Fruit fly (Drosophila melanogaster) whole organism, adult: Measurements from ENCODE around the gene MED14.

Experiments
- CG11617 ChIP-seq: fragments of 200-800 bp; sonication (Bioruptor generic); optimal IDR thresholded peaks from 2 replicates; lab custom pipeline; 2017; ENCODE audit warnings: mild to moderate bottlenecking, missing biosample characterization, missing genetic modification reagents, missing genetic modification characterization
- CG12768 ChIP-seq: fragments of 200-800 bp; sonication (Bioruptor generic); optimal IDR thresholded peaks from 2 replicates; lab custom pipeline; 2017; ENCODE audit warnings: missing biosample characterization, missing genetic modification characterization, mild to moderate bottlenecking, moderate library complexity, missing genetic modification reagents
- CG14711 ChIP-seq: fragments of 200-800 bp; sonication (Bioruptor generic); optimal IDR thresholded peaks from 2 replicates; lab custom pipeline; 2018; ENCODE audit warnings: missing biosample characterization, mild to moderate bottlenecking, missing genetic modification characterization, moderate library complexity
- CG1620 ChIP-seq: fragments of 200-800 bp; sonication (Bioruptor generic); optimal IDR thresholded peaks from 2 replicates; lab custom pipeline; 2016; ENCODE audit warnings: missing biosample characterization, missing genetic modification characterization
- CG33017 ChIP-seq: fragments of 200-800 bp; sonication (Bioruptor generic); optimal IDR thresholded peaks from 2 replicates; lab custom pipeline; 2018; ENCODE audit warnings: missing biosample characterization, mild to moderate bottlenecking, missing genetic modification characterization, moderate library complexity
- CG5204 ChIP-seq: fragments of 200-800 bp; sonication (Bioruptor generic); optimal IDR thresholded peaks from 2 replicates; lab custom pipeline; 2016; ENCODE audit warnings: missing biosample characterization, missing genetic modification characterization
- CG7045 ChIP-seq: fragments of 200-800 bp; sonication (Bioruptor generic); optimal IDR thresholded peaks from 2 replicates; lab custom pipeline; 2017; ENCODE audit warnings: missing biosample characterization, mild to moderate bottlenecking, missing genetic modification characterization
- CG7101 ChIP-seq: fragments of 200-800 bp; sonication (Bioruptor generic); optimal IDR thresholded peaks from 2 replicates; lab custom pipeline; 2018; ENCODE audit warnings: missing biosample characterization, mild to moderate bottlenecking, missing genetic modification characterization, moderate library complexity
- Clk ChIP-seq: fragments of 200-800 bp; sonication (Bioruptor generic); optimal IDR thresholded peaks from 2 replicates; lab custom pipeline; 2017; ENCODE audit warnings: missing biosample characterization, missing genetic modification characterization
- Crg-1 ChIP-seq: fragments of 200-800 bp; sonication (Bioruptor generic); optimal IDR thresholded peaks from 2 replicates; lab custom pipeline; 2016; ENCODE audit warnings: missing biosample characterization, missing genetic modification characterization
- Hr96 ChIP-seq: fragments of 200-800 bp; sonication (Bioruptor generic); optimal IDR thresholded peaks from 2 replicates; lab custom pipeline; 2016; ENCODE audit warnings: missing biosample characterization, missing genetic modification characterization
- Mnt ChIP-seq: fragments of 200-800 bp; sonication (Bioruptor generic); optimal IDR thresholded peaks from 2 replicates; lab custom pipeline; 2016; ENCODE audit warnings: missing biosample characterization, mild to moderate bottlenecking, missing genetic modification characterization
- bab1 ChIP-seq: fragments of 200-800 bp; sonication (Bioruptor generic); optimal IDR thresholded peaks from 3 replicates; lab custom pipeline; 2019; ENCODE audit warnings: missing biosample characterization, mild to moderate bottlenecking, missing genetic modification characterization, moderate library complexity
- cic ChIP-seq: fragments of 200-800 bp; sonication (Bioruptor generic); optimal IDR thresholded peaks from 2 replicates; lab custom pipeline; 2017; ENCODE audit warnings: missing biosample characterization, mild to moderate bottlenecking, missing genetic modification characterization, moderate library complexity
- cnc ChIP-seq, 2 experiments: fragments of >200 bp; optimal IDR thresholded peaks; 2 replicates each; lab custom pipeline; 2017
- kay ChIP-seq: fragments of 200-800 bp; sonication (Bioruptor generic); peaks from one replicate; lab custom pipeline; 2016; ENCODE audit warnings: missing biosample characterization, missing genetic modification characterization, borderline replicate concordance
- ovo ChIP-seq: fragments of 200-800 bp; sonication (Bioruptor generic); optimal IDR thresholded peaks from 2 replicates; lab custom pipeline; 2016; ENCODE audit warnings: missing biosample characterization, missing genetic modification characterization
- pad ChIP-seq: fragments of 200-800 bp; sonication (Bioruptor generic); optimal IDR thresholded peaks from 3 replicates; lab custom pipeline; 2017; ENCODE audit warnings: missing biosample characterization, missing genetic modification characterization, mild to moderate bottlenecking, moderate library complexity, missing genetic modification reagents
- tj ChIP-seq: fragments of 200-800 bp; sonication (Bioruptor generic); optimal IDR thresholded peaks from 3 replicates; lab custom pipeline; 2017; ENCODE audit warnings: missing biosample characterization, mild to moderate bottlenecking, missing genetic modification characterization, moderate library complexity
- toe ChIP-seq: fragments of 200-800 bp; sonication (Bioruptor generic); optimal IDR thresholded peaks from 2 replicates; lab custom pipeline; 2016; ENCODE audit warnings: missing biosample characterization, missing genetic modification characterization

The MED14 gene

DNA sequence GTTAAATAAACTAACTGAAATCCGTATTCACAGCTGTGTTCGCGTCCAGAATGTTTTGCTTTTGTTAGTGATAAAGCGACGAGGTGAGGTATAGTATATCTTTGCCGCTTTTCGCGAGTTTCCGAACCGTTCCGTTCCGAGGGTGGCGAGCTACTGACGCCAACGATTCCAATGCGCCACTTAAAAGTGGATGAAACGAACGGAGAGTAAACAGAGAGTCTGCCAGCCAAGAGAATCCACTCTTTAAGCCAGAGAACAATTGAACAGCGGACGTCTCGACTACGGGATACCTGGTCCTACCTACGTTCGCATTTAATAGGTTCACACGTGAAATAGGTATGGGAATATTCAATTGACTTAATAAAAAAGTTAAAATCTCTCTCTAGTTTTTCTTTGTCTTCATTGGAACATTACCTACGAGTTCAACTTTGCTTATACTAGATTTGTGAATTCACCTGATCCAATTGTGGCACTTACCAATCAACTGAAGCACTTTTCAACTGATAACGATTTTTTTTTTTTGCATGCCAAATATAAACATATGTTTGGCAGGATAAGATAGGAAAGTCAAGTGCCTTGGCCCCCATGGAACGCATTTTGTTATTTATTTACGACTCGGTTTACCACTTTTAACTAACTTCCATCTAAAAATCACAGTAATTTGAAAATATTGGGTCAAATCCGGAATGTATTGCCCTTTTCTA, 11.0 kb downstream of the MED14 start, which contains the start of gene CG13893:
CG13893 (minus strand) TSS at position 162 of the 704 bp plus-strand sequence.
- TF ChIP-seq CG1620 (GFP tag; lab: Kevin White, UChicago) (peak; percentile 20), kay (GFP tag; lab: Kevin White, UChicago) (peak; percentile 62), CG5204 (GFP tag; lab: Kevin White, UChicago) (no peak), cic (GFP tag; lab: Kevin White, UChicago) (peak; percentile 71), CG14711 (tag; lab: Kevin White, UChicago) (peak; percentile 3), CG33017 (tag; lab: Kevin White, UChicago) (peak; percentile 34), Hr96 (GFP tag; lab: Kevin White, UChicago) (peak; percentile 65), CG7101 (tag; lab: Kevin White, UChicago) (peak; percentile 54), CG12768 (GFP tag; lab: Kevin White, UChicago) (peak; percentile 73), cnc (optimal IDR thresholded peaks at IDR 0.05; lab: Kevin White, UChicago) (no peak), Clk (no peak), Crg-1 (GFP tag; lab: Kevin White, UChicago) (no peak), Mnt (GFP tag; lab: Kevin White, UChicago) (peak; percentile 56), CG11617 (GFP tag; lab: Kevin White, UChicago) (peak; percentile 6), CG7045 (GFP tag; lab: Kevin White, UChicago) (peak; percentile 58), bab1 (GFP tag; lab: Kevin White, UChicago) (peak; percentile 72), toe (GFP tag; lab: Kevin White, UChicago) (no peak), ovo (GFP tag; lab: Kevin White, UChicago) (no peak), pad (GFP tag; lab: Kevin White, UChicago) (peak; percentile 14), tj (GFP tag; lab: Kevin White, UChicago) (peak; percentile 57)

DNA sequence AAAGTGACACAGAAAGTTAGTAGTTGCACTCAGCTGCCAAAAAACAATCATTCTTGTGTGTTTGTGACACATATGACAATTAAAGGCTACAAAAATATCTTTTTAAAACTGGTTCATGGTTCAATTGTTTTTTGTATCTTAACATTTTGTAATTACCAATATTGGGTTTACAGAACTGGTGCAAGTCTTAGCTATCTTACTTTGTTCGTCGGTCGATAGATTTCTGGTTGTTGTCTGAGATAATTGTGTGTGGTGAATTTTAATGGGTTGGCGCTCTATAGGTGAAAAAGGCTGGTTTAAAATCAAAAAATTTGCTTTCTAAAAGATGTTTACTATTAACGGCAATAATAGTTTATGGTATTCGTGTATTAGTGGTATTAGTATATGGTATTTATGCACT, 11.7 kb downstream of the MED14 start:
- TF ChIP-seq CG14711 (tag; lab: Kevin White, UChicago), result no peak
- TF ChIP-seq bab1 (GFP tag; lab: Kevin White, UChicago), result no peak
- TF ChIP-seq cnc (optimal IDR thresholded peaks at IDR 0.05; lab: Kevin White, UChicago), result no peak
- TF ChIP-seq Hr96 (GFP tag; lab: Kevin White, UChicago), result no peak
- TF ChIP-seq CG11617 (GFP tag; lab: Kevin White, UChicago), result no peak
- TF ChIP-seq ovo (GFP tag; lab: Kevin White, UChicago), result no peak
- no peak for TF ChIP-seq CG33017 (tag; lab: Kevin White, UChicago)
- TF ChIP-seq CG12768 (GFP tag; lab: Kevin White, UChicago), result peak; percentile 33

DNA sequence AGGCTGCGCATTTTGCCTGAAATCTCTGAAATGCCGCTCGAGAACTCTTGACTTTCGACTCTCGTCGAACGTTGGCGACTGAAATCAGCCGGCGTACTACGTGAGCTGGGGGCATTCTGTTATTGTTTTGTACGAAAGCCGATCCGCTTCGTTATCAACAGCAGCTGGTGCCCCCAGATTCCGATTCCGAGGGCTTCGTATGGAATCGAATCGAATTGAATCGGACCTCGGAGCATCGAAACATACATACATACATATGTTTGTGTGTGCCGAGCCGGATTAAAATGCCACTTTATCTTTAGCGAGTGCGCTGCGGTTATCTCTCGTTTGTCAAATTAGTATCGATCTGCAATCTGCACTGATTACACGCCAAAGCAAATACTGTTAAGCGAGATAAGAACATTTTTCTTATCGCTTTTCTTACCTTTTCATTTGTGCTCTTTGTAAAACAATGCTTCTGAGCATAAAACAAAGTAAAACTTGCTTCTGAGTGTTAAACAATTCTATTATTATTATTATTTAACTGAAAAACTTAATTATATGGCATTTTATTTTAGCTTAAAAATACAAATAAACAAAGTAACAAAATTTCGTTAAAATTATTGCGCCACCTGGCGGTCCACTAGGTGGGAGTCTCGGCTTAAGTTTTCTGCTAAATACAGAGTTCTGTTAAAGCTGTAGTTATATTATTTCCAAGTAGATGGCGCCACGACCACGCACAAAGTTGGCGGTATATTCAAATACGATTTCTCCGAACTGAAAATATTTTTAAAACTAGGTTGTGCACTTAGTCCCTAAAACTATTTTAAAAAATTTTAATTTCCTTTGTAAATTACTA, 13.7 kb downstream of the MED14 start, which contains the start of gene Reg-2:
Reg-2 (minus strand) TSS at position 80 of the 838 bp plus-strand sequence.
- peak; percentile 9 for TF ChIP-seq toe (GFP tag; lab: Kevin White, UChicago)
- TF ChIP-seq CG1620 (GFP tag; lab: Kevin White, UChicago), result peak; percentile 55
- no peak for TF ChIP-seq CG12768 (GFP tag; lab: Kevin White, UChicago)
- peak; percentile 9 for TF ChIP-seq CG7101 (tag; lab: Kevin White, UChicago)
- no peak for TF ChIP-seq cnc (optimal IDR thresholded peaks at IDR 0.05; lab: Kevin White, UChicago)
- TF ChIP-seq Crg-1 (GFP tag; lab: Kevin White, UChicago), result peak; percentile 39
- TF ChIP-seq CG11617 (GFP tag; lab: Kevin White, UChicago), result no peak
- TF ChIP-seq tj (GFP tag; lab: Kevin White, UChicago), result no peak
- TF ChIP-seq CG14711 (tag; lab: Kevin White, UChicago), result no peak
- TF ChIP-seq kay (GFP tag; lab: Kevin White, UChicago), result no peak
- peak; percentile 83 for TF ChIP-seq cic (GFP tag; lab: Kevin White, UChicago)
- peak; percentile 13 for TF ChIP-seq Hr96 (GFP tag; lab: Kevin White, UChicago)
- TF ChIP-seq CG33017 (tag; lab: Kevin White, UChicago), result peak; percentile 40
- peak; percentile 20 for TF ChIP-seq bab1 (GFP tag; lab: Kevin White, UChicago)
- TF ChIP-seq CG5204 (GFP tag; lab: Kevin White, UChicago), result no peak
- TF ChIP-seq CG7045 (GFP tag; lab: Kevin White, UChicago), result peak; percentile 19
- no peak for TF ChIP-seq Clk
- TF ChIP-seq Mnt (GFP tag; lab: Kevin White, UChicago), result peak; percentile 17
- peak; percentile 8 for TF ChIP-seq ovo (GFP tag; lab: Kevin White, UChicago)
- peak; percentile 27 for TF ChIP-seq pad (GFP tag; lab: Kevin White, UChicago)

DNA sequence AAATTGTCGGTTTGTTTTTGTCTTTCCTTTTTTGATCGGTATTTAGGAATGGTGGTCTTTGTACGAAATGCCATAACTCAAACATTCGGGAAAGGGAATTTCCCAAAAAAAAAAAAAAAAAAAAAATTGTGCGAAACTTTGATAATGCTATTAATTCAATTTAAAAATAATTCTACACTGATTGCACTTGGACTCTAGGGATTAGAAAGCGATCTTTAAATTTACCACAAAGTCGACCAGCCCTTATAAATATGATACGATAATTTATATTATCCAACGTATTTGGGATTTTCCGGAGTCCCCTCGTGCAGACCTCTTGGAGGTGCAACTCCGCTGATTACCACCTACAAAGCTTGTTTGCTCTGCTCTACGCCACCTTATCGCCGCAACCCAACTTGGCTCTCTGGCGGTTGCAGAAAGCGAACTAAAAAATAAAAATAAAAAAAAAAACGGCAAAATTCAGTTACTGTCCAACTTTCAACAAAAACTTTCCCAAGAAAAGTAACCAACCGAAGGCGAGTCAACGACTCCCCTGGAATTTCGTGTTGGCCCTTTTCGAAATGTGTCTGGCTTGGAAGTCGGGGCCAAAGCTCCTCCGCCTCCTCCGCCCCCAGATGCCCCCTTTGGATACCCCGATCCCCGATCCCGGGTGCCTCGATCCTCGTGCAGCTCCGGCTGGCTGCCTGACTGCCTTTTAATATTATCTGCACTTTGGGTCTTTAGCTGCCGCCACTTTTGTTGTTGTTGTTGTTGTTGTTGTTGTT, 14.7 kb downstream of the MED14 start:
- no peak for TF ChIP-seq kay (GFP tag; lab: Kevin White, UChicago)
- no peak for TF ChIP-seq CG1620 (GFP tag; lab: Kevin White, UChicago)
- no peak for TF ChIP-seq CG11617 (GFP tag; lab: Kevin White, UChicago)
